Fruit fly (Drosophila melanogaster) whole organism, prepupa: ENCODE data around the gene ft.
A peak's percentile ranks its signal among the peaks of the same experiment; 100 is the strongest.

Source experiments
- Blimp-1 ChIP-seq: fragments of 200-800 bp; sonication (Bioruptor generic); optimal IDR thresholded peaks from 3 replicates; lab custom pipeline; 2017; ENCODE audit warnings: missing biosample characterization, missing genetic modification characterization, mild to moderate bottlenecking, moderate library complexity, missing genetic modification reagents
- CG10631 ChIP-seq: fragments of 200-800 bp; sonication (Bioruptor generic); optimal IDR thresholded peaks from 2 replicates; lab custom pipeline; 2016; ENCODE audit warnings: missing biosample characterization, missing genetic modification characterization
- CG11294 ChIP-seq: fragments of 200-800 bp; sonication (Bioruptor generic); IDR thresholded peaks from 2 replicates; pipeline ENCODE4 v1.3.6; 2022; ENCODE audit warnings: missing biosample characterization, missing genetic modification characterization
- CG11762 ChIP-seq: fragments of 200-800 bp; sonication (Bioruptor generic); optimal IDR thresholded peaks from 3 replicates; lab custom pipeline; 2016; ENCODE audit warnings: missing biosample characterization, missing genetic modification characterization; ENCODE audit not compliant: insufficient read depth
- CG11902 ChIP-seq: fragments of 200-800 bp; sonication (Bioruptor generic); optimal IDR thresholded peaks from 3 replicates; lab custom pipeline; 2016; ENCODE audit warnings: missing biosample characterization, missing genetic modification characterization
- CG15336 ChIP-seq: fragments of 200-800 bp; sonication (Bioruptor generic); IDR thresholded peaks from 2 replicates; pipeline ENCODE4 v1.3.6; 2022; ENCODE audit warnings: missing biosample characterization, missing genetic modification characterization
- CG1621 ChIP-seq: fragments of 200-800 bp; sonication (Bioruptor generic); optimal IDR thresholded peaks from 3 replicates; lab custom pipeline; 2018; ENCODE audit warnings: missing biosample characterization, mild to moderate bottlenecking, missing genetic modification characterization
- CG16779 ChIP-seq: fragments of 200-800 bp; sonication (Bioruptor generic); optimal IDR thresholded peaks from 3 replicates; lab custom pipeline; 2017; ENCODE audit warnings: missing biosample characterization, mild to moderate bottlenecking, missing genetic modification characterization
- CG3032 ChIP-seq: fragments of 200-800 bp; optimal IDR thresholded peaks from 2 replicates; lab custom pipeline; 2019; ENCODE audit warnings: missing biosample characterization, mild to moderate bottlenecking, missing genetic modification characterization, moderate library complexity
- CG31627 ChIP-seq: fragments of 200-800 bp; sonication (Bioruptor generic); optimal IDR thresholded peaks from 3 replicates; lab custom pipeline; 2016; ENCODE audit warnings: missing biosample characterization, missing genetic modification characterization
- CG32006 ChIP-seq: fragments of 200-800 bp; sonication (Bioruptor generic); optimal IDR thresholded peaks from 3 replicates; lab custom pipeline; 2017; ENCODE audit warnings: missing biosample characterization, mild to moderate bottlenecking, missing genetic modification characterization
- CG34406 ChIP-seq: fragments of 200-800 bp; sonication (Bioruptor generic); optimal IDR thresholded peaks from 3 replicates; lab custom pipeline; 2016; ENCODE audit warnings: missing biosample characterization, missing genetic modification characterization
- CG3919 ChIP-seq: fragments of 200-800 bp; sonication (Bioruptor generic); optimal IDR thresholded peaks from 3 replicates; lab custom pipeline; 2016; ENCODE audit warnings: missing biosample characterization, missing genetic modification characterization
- CG4318 ChIP-seq: fragments of 200-800 bp; sonication (Bioruptor generic); optimal IDR thresholded peaks from 3 replicates; lab custom pipeline; 2017; ENCODE audit warnings: missing biosample characterization, mild to moderate bottlenecking, missing genetic modification characterization
- CG6163 ChIP-seq: fragments of 200-800 bp; sonication (Bioruptor generic); IDR thresholded peaks from 3 replicates; pipeline ENCODE4 v1.3.6; 2022; ENCODE audit warnings: missing biosample characterization, missing genetic modification characterization
- CG6276 ChIP-seq: fragments of 200-800 bp; sonication (Bioruptor generic); optimal IDR thresholded peaks from 2 replicates; lab custom pipeline; 2017; ENCODE audit warnings: missing biosample characterization, mild to moderate bottlenecking, missing genetic modification characterization
- CG6854 ChIP-seq: fragments of 200-800 bp; sonication (Bioruptor generic); optimal IDR thresholded peaks from 2 replicates; lab custom pipeline; 2017; ENCODE audit warnings: missing biosample characterization, mild to moderate bottlenecking, missing genetic modification characterization
- CG7368 ChIP-seq: fragments of 200-800 bp; sonication (Bioruptor generic); optimal IDR thresholded peaks from 3 replicates; lab custom pipeline; 2016; ENCODE audit warnings: missing biosample characterization, missing genetic modification characterization
- CG8119 ChIP-seq: fragments of 200-800 bp; sonication (Bioruptor generic); IDR thresholded peaks from 3 replicates; pipeline ENCODE4 v1.3.6; 2022; ENCODE audit warnings: missing biosample characterization, missing genetic modification characterization
- CG8319 ChIP-seq: fragments of 200-800 bp; sonication (Bioruptor generic); optimal IDR thresholded peaks from 3 replicates; lab custom pipeline; 2016; ENCODE audit warnings: missing biosample characterization, missing genetic modification characterization
- CG8632 ChIP-seq: fragments of 200-800 bp; sonication (Bioruptor generic); optimal IDR thresholded peaks from 3 replicates; lab custom pipeline; 2016; ENCODE audit warnings: missing biosample characterization, missing genetic modification characterization
- Eip75B ChIP-seq: fragments of 200-800 bp; sonication (Bioruptor generic); optimal IDR thresholded peaks from 3 replicates; lab custom pipeline; 2016; ENCODE audit warnings: missing biosample characterization, missing genetic modification characterization
- Eip78C ChIP-seq: fragments of 200-800 bp; sonication (Bioruptor generic); peaks from one replicate; lab custom pipeline; 2016; ENCODE audit warnings: missing biosample characterization, missing genetic modification characterization
- Eip93F ChIP-seq: fragments of 200-800 bp; sonication (Bioruptor generic); optimal IDR thresholded peaks from 2 replicates; lab custom pipeline; 2016; ENCODE audit warnings: missing biosample characterization, mild to moderate bottlenecking, missing genetic modification characterization
- Ets96B ChIP-seq: fragments of 200-800 bp; optimal IDR thresholded peaks from 2 replicates; lab custom pipeline; 2019; ENCODE audit warnings: missing biosample characterization, mild to moderate bottlenecking, missing genetic modification characterization, moderate library complexity
- Gug ChIP-seq: fragments of 200-800 bp; sonication (Bioruptor generic); IDR thresholded peaks from 2 replicates; pipeline ENCODE4 v1.3.6; 2022; ENCODE audit warnings: missing biosample characterization, missing genetic modification characterization
- Hr38 ChIP-seq: sonication (Bioruptor generic); optimal IDR thresholded peaks from 2 replicates; lab custom pipeline; 2016; ENCODE audit warnings: missing biosample characterization, missing genetic modification characterization
- Hr39 ChIP-seq: fragments of 200-800 bp; sonication (Bioruptor generic); optimal IDR thresholded peaks from 2 replicates; lab custom pipeline; 2016; ENCODE audit warnings: missing biosample characterization, missing genetic modification characterization
- Hr4 ChIP-seq: fragments of 200-800 bp; sonication (Bioruptor generic); optimal IDR thresholded peaks from 3 replicates; lab custom pipeline; 2016; ENCODE audit warnings: missing biosample characterization, missing genetic modification characterization
- Lpt ChIP-seq: fragments of 200-800 bp; sonication (Bioruptor generic); optimal IDR thresholded peaks from 3 replicates; lab custom pipeline; 2016; ENCODE audit warnings: missing biosample characterization, missing genetic modification characterization
- Met ChIP-seq: fragments of 200-800 bp; sonication (Bioruptor generic); optimal IDR thresholded peaks from 3 replicates; lab custom pipeline; 2016; ENCODE audit warnings: missing biosample characterization, missing genetic modification characterization
- OdsH ChIP-seq: fragments of 200-800 bp; sonication (Bioruptor generic); optimal IDR thresholded peaks from 3 replicates; lab custom pipeline; 2016; ENCODE audit warnings: missing biosample characterization, missing genetic modification characterization
- Smox ChIP-seq: fragments of 200-800 bp; sonication (Bioruptor generic); optimal IDR thresholded peaks from 3 replicates; lab custom pipeline; 2016; ENCODE audit warnings: missing biosample characterization, missing genetic modification characterization
- Sox102F ChIP-seq: fragments of 200-800 bp; sonication (Bioruptor generic); optimal IDR thresholded peaks from 2 replicates; lab custom pipeline; 2016; ENCODE audit warnings: missing biosample characterization, mild to moderate bottlenecking, missing genetic modification characterization
- Sox15 ChIP-seq: fragments of 200-800 bp; sonication (Bioruptor generic); optimal IDR thresholded peaks from 3 replicates; lab custom pipeline; 2016; ENCODE audit warnings: missing biosample characterization, missing genetic modification characterization
- achi ChIP-seq: fragments of 200-800 bp; sonication (Bioruptor generic); optimal IDR thresholded peaks from 3 replicates; lab custom pipeline; 2016; ENCODE audit warnings: missing biosample characterization, missing genetic modification characterization
- acj6 ChIP-seq: fragments of 200-800 bp; sonication (Bioruptor generic); optimal IDR thresholded peaks from 3 replicates; lab custom pipeline; 2016; ENCODE audit warnings: missing biosample characterization, missing genetic modification characterization
- cyc ChIP-seq: fragments of 200-800 bp; sonication (Bioruptor generic); optimal IDR thresholded peaks from 3 replicates; lab custom pipeline; 2016; ENCODE audit warnings: missing biosample characterization, missing genetic modification characterization
- dac ChIP-seq: fragments of 200-800 bp; sonication (Bioruptor generic); optimal IDR thresholded peaks from 2 replicates; lab custom pipeline; 2017; ENCODE audit warnings: missing biosample characterization, mild to moderate bottlenecking, missing genetic modification characterization
- dsx ChIP-seq: fragments of 200-800 bp; optimal IDR thresholded peaks from 3 replicates; lab custom pipeline; 2019; ENCODE audit warnings: missing biosample characterization, mild to moderate bottlenecking, missing genetic modification characterization, moderate library complexity; ENCODE audit not compliant: poor library complexity, severe bottlenecking
- eg ChIP-seq: fragments of 200-800 bp; sonication (Bioruptor generic); IDR thresholded peaks from 3 replicates; pipeline ENCODE4 v1.3.6; 2022; ENCODE audit warnings: missing biosample characterization, missing genetic modification characterization
- esn ChIP-seq: fragments of 200-800 bp; sonication (Bioruptor generic); optimal IDR thresholded peaks from 2 replicates; lab custom pipeline; 2016; ENCODE audit warnings: missing biosample characterization, mild to moderate bottlenecking, missing genetic modification characterization, moderate library complexity
- fd59A ChIP-seq: fragments of 200-800 bp; sonication (Bioruptor generic); optimal IDR thresholded peaks from 2 replicates; lab custom pipeline; 2017; ENCODE audit warnings: missing biosample characterization, mild to moderate bottlenecking, missing genetic modification characterization, missing genetic modification reagents
- fd85E ChIP-seq: fragments of 200-800 bp; sonication (Bioruptor generic); optimal IDR thresholded peaks from 3 replicates; lab custom pipeline; 2016; ENCODE audit warnings: missing biosample characterization, missing genetic modification characterization
- fkh ChIP-seq: fragments of 200-800 bp; sonication (Bioruptor generic); optimal IDR thresholded peaks from 3 replicates; lab custom pipeline; 2017; ENCODE audit warnings: missing biosample characterization, mild to moderate bottlenecking, missing genetic modification characterization, moderate library complexity
- lz ChIP-seq: fragments of 200-800 bp; sonication (Bioruptor generic); optimal IDR thresholded peaks from 3 replicates; lab custom pipeline; 2016; ENCODE audit warnings: missing biosample characterization, missing genetic modification characterization
- pdm3 ChIP-seq: fragments of 200-800 bp; sonication (Bioruptor generic); optimal IDR thresholded peaks from 3 replicates; lab custom pipeline; 2016; ENCODE audit warnings: missing biosample characterization, missing genetic modification characterization
- salr ChIP-seq, 2 experiments: fragments of 200-800 bp; sonication (Bioruptor generic); optimal IDR thresholded peaks; 3 replicates each; lab custom pipeline; 2016 to 2018; ENCODE audit warnings: missing biosample characterization in 2 of 2, missing genetic modification characterization in 2 of 2, mild to moderate bottlenecking in 1 of 2
- spab ChIP-seq: fragments of 200-800 bp; sonication (Bioruptor generic); optimal IDR thresholded peaks from 2 replicates; lab custom pipeline; 2017; ENCODE audit warnings: missing biosample characterization, mild to moderate bottlenecking, missing genetic modification characterization, missing genetic modification reagents
- svp ChIP-seq: fragments of 200-800 bp; sonication (Bioruptor generic); peaks from one replicate; lab custom pipeline; 2016; ENCODE audit warnings: missing biosample characterization, missing genetic modification characterization
- topi ChIP-seq: fragments of 200-800 bp; sonication (Bioruptor generic); optimal IDR thresholded peaks from 3 replicates; lab custom pipeline; 2016; ENCODE audit warnings: missing biosample characterization, missing genetic modification characterization
- vri ChIP-seq: fragments of 200-800 bp; sonication (Bioruptor generic); optimal IDR thresholded peaks from 3 replicates; lab custom pipeline; 2016; ENCODE audit warnings: missing biosample characterization, mild to moderate bottlenecking, missing genetic modification characterization

The ft gene

DNA sequence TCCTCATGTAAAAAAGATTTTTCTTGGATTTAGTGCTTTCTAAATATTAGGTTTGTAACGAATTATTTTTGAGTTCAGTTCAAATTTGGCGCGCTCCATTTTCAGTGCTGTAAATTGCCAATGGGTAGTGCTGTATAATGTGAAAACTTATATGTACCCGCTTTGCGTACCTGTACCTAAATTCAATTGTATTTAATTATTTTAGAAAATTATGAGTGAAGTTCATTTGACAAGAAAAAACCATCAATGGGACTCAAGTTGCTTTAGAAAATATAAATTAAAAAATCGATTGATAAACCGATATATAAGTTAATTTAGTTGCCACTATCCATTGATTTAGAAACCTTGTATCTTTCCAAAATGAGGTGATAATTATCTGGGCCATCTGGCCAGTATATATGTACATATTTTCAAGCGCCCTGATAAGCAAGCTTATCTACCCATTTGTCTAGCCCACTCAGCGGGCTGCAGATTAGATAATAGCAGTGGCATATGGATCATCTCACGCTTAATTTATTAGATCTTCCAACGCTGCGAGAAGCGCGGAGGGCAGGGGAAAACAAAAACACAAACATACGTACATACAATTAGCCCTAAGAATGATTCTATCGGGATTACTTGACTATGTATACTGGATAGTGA lies 2.7 kb upstream of the ft start:
- no peak for TF ChIP-seq Lpt
- no peak for TF ChIP-seq dac (GFP tag; lab: Kevin White, UChicago)
- TF ChIP-seq Gug (GFP tag; lab: Robert Waterston, UW): no peak
- TF ChIP-seq CG10631 (GFP tag; lab: Kevin White, UChicago): no peak
- TF ChIP-seq achi (GFP tag; lab: Kevin White, UChicago): no peak
- no peak for TF ChIP-seq fd85E (GFP tag; lab: Kevin White, UChicago)
- no peak for TF ChIP-seq CG7368
- TF ChIP-seq Sox15 (GFP tag; lab: Kevin White, UChicago): no peak
- TF ChIP-seq lz (GFP tag; lab: Kevin White, UChicago): peak; percentile 40
- TF ChIP-seq acj6 (GFP tag; lab: Kevin White, UChicago): no peak
- peak; percentile 17 for TF ChIP-seq Smox (GFP tag; lab: Kevin White, UChicago)
- peak; percentile 64 for TF ChIP-seq svp
- peak; percentile 42 for TF ChIP-seq OdsH (GFP tag; lab: Kevin White, UChicago)
- TF ChIP-seq CG15336: no peak
- TF ChIP-seq CG4318 (GFP tag; lab: Kevin White, UChicago): no peak
- no peak for TF ChIP-seq CG3032 (tag; lab: Kevin White, UChicago)
- no peak for TF ChIP-seq CG1621
- no peak for TF ChIP-seq salr (GFP tag; optimal IDR thresholded peaks at IDR 0.05; lab: Kevin White, UChicago)
- no peak for TF ChIP-seq CG8119 (GFP tag; lab: Robert Waterston, UW)
- no peak for TF ChIP-seq fkh
- TF ChIP-seq CG31627 (GFP tag; lab: Kevin White, UChicago): peak; percentile 34
- peak; percentile 55 for TF ChIP-seq esn (GFP tag; lab: Kevin White, UChicago)
- TF ChIP-seq CG3919 (GFP tag; lab: Kevin White, UChicago): peak; percentile 15
- no peak for TF ChIP-seq CG34406 (GFP tag; lab: Kevin White, UChicago)
- peak; percentile 24 for TF ChIP-seq Eip75B (GFP tag; lab: Kevin White, UChicago)
- TF ChIP-seq topi (GFP tag; lab: Kevin White, UChicago): no peak
- no peak for TF ChIP-seq Ets96B
- no peak for TF ChIP-seq dsx
- no peak for TF ChIP-seq CG8319 (GFP tag; lab: Kevin White, UChicago)
- no peak for TF ChIP-seq Hr38 (GFP tag; lab: Kevin White, UChicago)
- peak; percentile 11 for TF ChIP-seq cyc
- TF ChIP-seq pdm3 (GFP tag; lab: Kevin White, UChicago): peak; percentile 47
- TF ChIP-seq Sox102F: peak; percentile 36
- TF ChIP-seq CG6276 (GFP tag; lab: Kevin White, UChicago): no peak
- no peak for TF ChIP-seq spab (GFP tag; lab: Kevin White, UChicago)
- no peak for TF ChIP-seq CG8632
- no peak for TF ChIP-seq CG11294 (GFP tag; lab: Robert Waterston, UW)
- no peak for TF ChIP-seq fd59A (GFP tag; lab: Kevin White, UChicago)
- TF ChIP-seq Hr4 (GFP tag; lab: Kevin White, UChicago): peak; percentile 27
- TF ChIP-seq CG16779 (tag; lab: Kevin White, UChicago): no peak
- TF ChIP-seq Eip93F: no peak
- TF ChIP-seq CG6854: no peak
- peak; percentile 80 for TF ChIP-seq Eip78C (GFP tag; lab: Kevin White, UChicago)
- TF ChIP-seq CG6163 (GFP tag; lab: Robert Waterston, UW): no peak
- no peak for TF ChIP-seq Blimp-1 (GFP tag; lab: Kevin White, UChicago)
- TF ChIP-seq Met (GFP tag; lab: Kevin White, UChicago): peak; percentile 36
- TF ChIP-seq CG11762 (GFP tag; lab: Kevin White, UChicago): no peak
- TF ChIP-seq eg: no peak
- TF ChIP-seq CG32006: no peak
- no peak for TF ChIP-seq CG11902 (GFP tag; lab: Kevin White, UChicago)
- peak; percentile 32 for TF ChIP-seq vri (GFP tag; lab: Kevin White, UChicago)
- TF ChIP-seq Hr39 (GFP tag; lab: Kevin White, UChicago): peak; percentile 26
